Worm (Caenorhabditis elegans) whole organism, late embryonic: ENCODE data around the gene hpo-30.

Experiments
- ceh-45 ChIP-seq: fragments of 200-800 bp; sonication (Bioruptor generic); IDR thresholded peaks from 2 replicates; pipeline ENCODE4 v1.3.6; 2022; ENCODE audit warnings: missing genetic modification reagents, missing genetic modification characterization, missing compliant biosample characterization
- pha-4 ChIP-seq: fragments of 150-350 bp; optimal IDR thresholded peaks from 2 replicates; lab custom pipeline; 2018; ENCODE audit warnings: missing biosample characterization, missing genetic modification reagents, missing genetic modification characterization
- rnt-1 ChIP-seq: sonication (generic microtip); optimal IDR thresholded peaks from 2 replicates; lab custom pipeline; 2016; ENCODE audit warnings: missing genetic modification characterization, missing compliant biosample characterization

ce11 chrV:12357632-12358031 lies 47.5 kb upstream of the hpo-30 start:
- no peak for TF ChIP-seq pha-4
- no peak for TF ChIP-seq rnt-1 (tag; lab: Kevin White, UChicago)
- TF ChIP-seq ceh-45 (GFP tag; lab: Robert Waterston, UW), result no peak
